Worm (Caenorhabditis elegans) whole organism, late embryonic: ENCODE results near the gene C46F11.4.

ENCODE experiments used
- C38D4.7 ChIP-seq: fragments of 200-800 bp; sonication (Bioruptor generic); optimal IDR thresholded peaks from 2 replicates; lab custom pipeline; 2018; ENCODE audit warnings: mild to moderate bottlenecking, missing genetic modification characterization, moderate library complexity, missing compliant biosample characterization
- F13H6.1 ChIP-seq: sonication (generic microtip); optimal IDR thresholded peaks from 2 replicates; lab custom pipeline; 2016; ENCODE audit warnings: missing genetic modification characterization, missing compliant biosample characterization
- K09A11.1 ChIP-seq: sonication (generic microtip); optimal IDR thresholded peaks from 2 replicates; lab custom pipeline; 2017; ENCODE audit warnings: antibody characterized with exemption, mild to moderate bottlenecking, missing genetic modification characterization, missing compliant biosample characterization; ENCODE audit not compliant: insufficient read depth
- ahr-1 ChIP-seq: sonication (generic microtip); optimal IDR thresholded peaks from 2 replicates; lab custom pipeline; 2016; ENCODE audit warnings: missing genetic modification characterization, missing compliant biosample characterization
- ama-1 ChIP-seq: fragments of 150-350 bp; optimal IDR thresholded peaks from 2 replicates; lab custom pipeline; 2014
- ceh-18 ChIP-seq: sonication (generic microtip); optimal IDR thresholded peaks from 2 replicates; lab custom pipeline; 2016; ENCODE audit warnings: missing genetic modification characterization, missing compliant biosample characterization
- ceh-22 ChIP-seq: sonication (generic microtip); optimal IDR thresholded peaks from 2 replicates; lab custom pipeline; 2017; ENCODE audit warnings: missing biosample characterization, missing genetic modification characterization
- ceh-24 ChIP-seq: sonication (generic microtip); optimal IDR thresholded peaks from 2 replicates; lab custom pipeline; 2016; ENCODE audit warnings: mild to moderate bottlenecking, missing genetic modification characterization, missing compliant biosample characterization
- ceh-30 ChIP-seq: fragments of 150-350 bp; optimal IDR thresholded peaks from 2 replicates; lab custom pipeline; 2014; ENCODE audit warnings: missing biosample characterization, missing genetic modification characterization
- ceh-31 ChIP-seq: sonication (generic microtip); optimal IDR thresholded peaks from 2 replicates; lab custom pipeline; 2016; ENCODE audit warnings: missing genetic modification characterization, missing compliant biosample characterization
- ceh-34 ChIP-seq: sonication (generic microtip); optimal IDR thresholded peaks from 2 replicates; lab custom pipeline; 2016; ENCODE audit warnings: mild to moderate bottlenecking, missing genetic modification characterization, missing compliant biosample characterization
- ceh-45 ChIP-seq: fragments of 200-800 bp; sonication (Bioruptor generic); IDR thresholded peaks from 2 replicates; pipeline ENCODE4 v1.3.6; 2022; ENCODE audit warnings: missing genetic modification reagents, missing genetic modification characterization, missing compliant biosample characterization
- ceh-48 ChIP-seq: sonication (generic microtip); optimal IDR thresholded peaks from 2 replicates; lab custom pipeline; 2016; ENCODE audit warnings: missing genetic modification characterization, inconsistent platforms, missing compliant biosample characterization
- ceh-9 ChIP-seq: sonication (generic microtip); optimal IDR thresholded peaks from 2 replicates; lab custom pipeline; 2016; ENCODE audit warnings: mild to moderate bottlenecking, missing genetic modification characterization, inconsistent platforms, missing compliant biosample characterization
- che-1 ChIP-seq: sonication (generic microtip); optimal IDR thresholded peaks from 2 replicates; lab custom pipeline; 2016; ENCODE audit warnings: mild to moderate bottlenecking, missing genetic modification characterization, missing compliant biosample characterization
- dmd-4 ChIP-seq: sonication (generic microtip); optimal IDR thresholded peaks from 2 replicates; lab custom pipeline; 2016; ENCODE audit warnings: borderline replicate concordance, missing genetic modification characterization, missing compliant biosample characterization
- dve-1 ChIP-seq: sonication (generic microtip); optimal IDR thresholded peaks from 2 replicates; lab custom pipeline; 2017; ENCODE audit warnings: antibody characterized with exemption, mild to moderate bottlenecking, missing genetic modification characterization, missing compliant biosample characterization
- elt-2 ChIP-seq: sonication (generic microtip); optimal IDR thresholded peaks from 2 replicates; lab custom pipeline; 2016; ENCODE audit warnings: missing genetic modification reagents, missing genetic modification characterization, missing compliant biosample characterization
- elt-4 ChIP-seq: sonication (generic microtip); optimal IDR thresholded peaks from 2 replicates; lab custom pipeline; 2016; ENCODE audit warnings: missing genetic modification characterization, missing compliant biosample characterization
- ets-4 ChIP-seq: sonication (generic microtip); optimal IDR thresholded peaks from 2 replicates; lab custom pipeline; 2016; ENCODE audit warnings: missing genetic modification characterization, missing compliant biosample characterization
- hlh-13 ChIP-seq: fragments of 200-800 bp; sonication (Bioruptor generic); optimal IDR thresholded peaks from 2 replicates; lab custom pipeline; 2018; ENCODE audit warnings: mild to moderate bottlenecking, missing genetic modification characterization, missing compliant biosample characterization
- hlh-15 ChIP-seq: sonication (generic microtip); optimal IDR thresholded peaks from 2 replicates; lab custom pipeline; 2016; ENCODE audit warnings: missing genetic modification characterization, missing compliant biosample characterization
- hlh-30 ChIP-seq: sonication (generic microtip); optimal IDR thresholded peaks from 2 replicates; lab custom pipeline; 2017; ENCODE audit warnings: antibody characterized with exemption, missing genetic modification characterization, missing compliant biosample characterization; ENCODE audit not compliant: insufficient read depth
- hlh-8 ChIP-seq: sonication (generic microtip); optimal IDR thresholded peaks from 2 replicates; lab custom pipeline; 2016; ENCODE audit warnings: missing genotype, missing genetic modification characterization, missing compliant biosample characterization
- madf-2 ChIP-seq: sonication (generic microtip); optimal IDR thresholded peaks from 2 replicates; lab custom pipeline; 2017; ENCODE audit warnings: missing genetic modification characterization, missing compliant biosample characterization
- mec-3 ChIP-seq: sonication (generic microtip); optimal IDR thresholded peaks from 2 replicates; lab custom pipeline; 2016; ENCODE audit warnings: borderline replicate concordance, missing genetic modification characterization, missing compliant biosample characterization
- nfya-1 ChIP-seq: sonication (generic microtip); optimal IDR thresholded peaks from 2 replicates; lab custom pipeline; 2017; ENCODE audit warnings: missing genetic modification characterization, mild to moderate bottlenecking, missing compliant biosample characterization, antibody characterized with exemption, moderate library complexity
- pag-3 ChIP-seq: sonication (generic microtip); optimal IDR thresholded peaks from 2 replicates; lab custom pipeline; 2016; ENCODE audit warnings: missing compliant biosample characterization, missing genetic modification characterization, borderline replicate concordance
- pat-9 ChIP-seq: fragments of 200-800 bp; sonication (Bioruptor generic); optimal IDR thresholded peaks from 2 replicates; lab custom pipeline; 2018; ENCODE audit warnings: mild to moderate bottlenecking, missing genetic modification characterization, moderate library complexity, missing compliant biosample characterization
- pax-1 ChIP-seq: fragments of 150-350 bp; optimal IDR thresholded peaks from 2 replicates; lab custom pipeline; 2014; ENCODE audit warnings: missing biosample characterization, missing genetic modification characterization
- pha-2 ChIP-seq: sonication (generic microtip); optimal IDR thresholded peaks from 2 replicates; lab custom pipeline; 2017; ENCODE audit warnings: mild to moderate bottlenecking, missing genetic modification characterization, missing compliant biosample characterization
- ref-2 ChIP-seq: sonication (generic microtip); optimal IDR thresholded peaks from 2 replicates; lab custom pipeline; 2016; ENCODE audit warnings: missing genetic modification characterization, missing compliant biosample characterization
- rnt-1 ChIP-seq: sonication (generic microtip); optimal IDR thresholded peaks from 2 replicates; lab custom pipeline; 2016; ENCODE audit warnings: missing genetic modification characterization, missing compliant biosample characterization
- sdc-2 ChIP-seq: sonication (generic microtip); optimal IDR thresholded peaks from 2 replicates; lab custom pipeline; 2016; ENCODE audit warnings: missing genotype, missing genetic modification characterization, missing compliant biosample characterization
- sox-4 ChIP-seq: sonication (generic microtip); optimal IDR thresholded peaks from 2 replicates; lab custom pipeline; 2017; ENCODE audit warnings: mild to moderate bottlenecking, missing genetic modification characterization, inconsistent platforms, missing compliant biosample characterization
- unc-86 ChIP-seq: sonication (generic microtip); optimal IDR thresholded peaks from 2 replicates; lab custom pipeline; 2016; ENCODE audit warnings: missing genetic modification characterization, missing compliant biosample characterization
- ztf-16 ChIP-seq: sonication (generic microtip); optimal IDR thresholded peaks from 2 replicates; lab custom pipeline; 2017; ENCODE audit warnings: missing genetic modification characterization, missing compliant biosample characterization

Gene C46F11.4

ce11 chrIII:3652427-3652826, 11.7 kb downstream of the C46F11.4 start:
- TF ChIP-seq hlh-15 (tag; lab: Kevin White, UChicago) = no peak
- no peak for TF ChIP-seq ama-1 (lab: Kevin White, UChicago)
- no peak for TF ChIP-seq hlh-8 (tag; lab: Kevin White, UChicago)
- TF ChIP-seq pax-1 (tag; lab: Kevin White, UChicago) = no peak
- TF ChIP-seq pha-2 (tag; lab: Kevin White, UChicago) = no peak

ce11 chrIII:3650677-3651315, 13.3 kb downstream of the C46F11.4 start, which contains the start of the genes madf-8 and gsr-1:
Gene madf-8, minus strand, starts transcription at chrIII:3650832.
Gene gsr-1, plus strand, starts transcription at chrIII:3650907.
- TF ChIP-seq ahr-1 (no peak), pat-9 (tag; lab: Kevin White, UChicago) (no peak), ceh-48 (tag; lab: Kevin White, UChicago) (no peak), sox-4 (tag; lab: Kevin White, UChicago) (no peak), ets-4 (tag; lab: Kevin White, UChicago) (no peak), madf-2 (tag; lab: Kevin White, UChicago) (no peak), C38D4.7 (no peak), ceh-18 (peak; percentile 9), elt-4 (tag; lab: Kevin White, UChicago) (no peak), pha-2 (tag; lab: Kevin White, UChicago) (no peak), ceh-31 (tag; lab: Kevin White, UChicago) (peak; percentile 42), dve-1 (no peak), ceh-22 (tag; lab: Kevin White, UChicago) (no peak), nfya-1 (tag; lab: Kevin White, UChicago) (no peak), pag-3 (tag; lab: Kevin White, UChicago) (no peak), che-1 (tag; lab: Kevin White, UChicago) (no peak), hlh-13 (GFP tag; lab: Kevin White, UChicago) (no peak), unc-86 (no peak), elt-2 (tag; lab: Kevin White, UChicago) (peak; percentile 0), mec-3 (tag; lab: Kevin White, UChicago) (no peak), sdc-2 (tag; lab: Kevin White, UChicago) (no peak), ceh-34 (peak; percentile 21), rnt-1 (peak; percentile 1), ref-2 (tag; lab: Kevin White, UChicago) (no peak), ceh-45 (GFP tag; lab: Robert Waterston, UW) (no peak), ceh-9 (tag; lab: Kevin White, UChicago) (no peak)

ce11 chrIII:3650266-3650665, 13.8 kb downstream of the C46F11.4 start:
- TF ChIP-seq che-1 (tag; lab: Kevin White, UChicago) (no peak), ceh-24 (no peak), F13H6.1 (tag; lab: Kevin White, UChicago) (no peak), pag-3 (tag; lab: Kevin White, UChicago) (no peak), ceh-22 (tag; lab: Kevin White, UChicago) (no peak), dmd-4 (tag; lab: Kevin White, UChicago) (no peak), sdc-2 (tag; lab: Kevin White, UChicago) (no peak), ztf-16 (tag; lab: Kevin White, UChicago) (no peak), hlh-30 (tag; lab: Kevin White, UChicago) (no peak), K09A11.1 (tag; lab: Kevin White, UChicago) (no peak), ceh-30 (tag; lab: Kevin White, UChicago) (no peak)
